Worm (Caenorhabditis elegans): ENCODE data around the gene ZK287.7.
A peak's percentile ranks its signal among the peaks of the same experiment; 100 is the strongest.

DNA sequence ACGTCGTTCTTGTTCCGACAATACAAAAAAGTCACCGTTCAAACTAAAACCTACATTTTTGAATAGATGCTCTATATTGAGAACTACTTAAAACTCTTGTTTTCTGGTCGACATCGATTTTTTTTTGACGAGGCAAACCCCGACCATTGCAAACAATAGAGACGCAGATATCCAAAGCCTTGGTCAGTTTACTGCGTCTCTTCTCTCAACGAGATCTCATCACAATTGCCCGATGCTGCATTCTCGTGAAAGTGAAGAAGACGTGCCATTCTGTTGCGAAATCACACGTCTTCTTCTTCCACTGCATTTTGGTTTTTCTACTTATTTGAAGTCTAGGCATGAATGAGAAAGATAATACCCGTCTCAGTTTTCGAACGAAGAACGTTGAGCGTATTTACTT lies 11.5 kb downstream of the ZK287.7 start:
- TF ChIP-seq spr-1 (tag; optimal IDR thresholded peaks at IDR 0.05) (no peak), unc-62 (GFP tag; optimal IDR thresholded peaks at IDR 0.05 in 1 of 2) (peak in 1 of 2 experiments; percentile 63), unc-62 (tag; optimal IDR thresholded peaks at IDR 0.05) (no peak), aly-2 (tag; optimal IDR thresholded peaks at IDR 0.05) (no peak), F10B5.3 (tag; optimal IDR thresholded peaks at IDR 0.05) (no peak), mep-1 (tag; optimal IDR thresholded peaks at IDR 0.05) (peak; percentile 66), arid-1 (GFP tag; conservative IDR thresholded peaks at IDR 0.05) (no peak), madf-9 (GFP tag; conservative IDR thresholded peaks at IDR 0.05) (no peak), aha-1 (tag) (peak; percentile 26), fkh-10 (GFP tag; optimal IDR thresholded peaks at IDR 0.05) (peak; percentile 8), hlh-11 (tag; optimal IDR thresholded peaks at IDR 0.05) (no peak), zag-1 (tag; optimal IDR thresholded peaks at IDR 0.05) (no peak), nhr-6 (tag; optimal IDR thresholded peaks at IDR 0.05) (peak; percentile 12)
